Worm (Caenorhabditis elegans): ENCODE results near the gene F01D5.7.

DNA sequence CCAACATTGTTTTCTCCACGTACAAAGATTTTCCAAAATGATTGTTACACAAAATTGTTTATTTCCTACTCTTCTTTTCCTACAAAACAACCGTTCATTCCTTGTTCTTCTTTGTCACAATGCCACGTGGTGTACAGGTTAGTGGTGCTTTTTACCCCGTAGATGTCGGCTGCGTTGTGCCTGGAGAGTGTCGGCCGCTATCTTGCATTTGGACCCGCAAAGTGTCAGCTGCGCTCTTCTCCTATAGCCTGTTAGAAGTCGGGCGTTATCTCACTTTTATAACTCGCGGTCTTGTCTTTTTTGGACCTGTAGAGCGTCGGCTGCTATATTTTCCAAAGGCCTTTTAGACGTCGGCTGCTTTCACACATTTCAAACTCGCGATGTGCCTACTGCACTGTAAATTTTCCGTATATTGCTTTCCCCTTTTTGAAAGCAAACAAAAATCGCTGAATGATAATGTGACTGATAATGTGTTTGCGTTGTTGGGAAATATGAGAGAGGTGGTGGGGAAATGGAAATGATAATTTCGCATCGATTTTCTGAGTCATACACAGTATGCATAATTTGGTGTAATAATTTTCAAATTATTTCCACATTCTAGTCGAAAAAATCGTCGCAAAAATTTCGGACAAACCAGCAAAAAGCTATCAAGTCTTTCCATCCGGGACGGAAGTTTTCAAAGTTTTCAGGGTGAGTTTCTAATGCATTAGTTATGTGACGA is 2.4 kb downstream of the F01D5.7 start, which contains the start of gene F01D5.8:
- TF ChIP-seq unc-62 (GFP tag; optimal IDR thresholded peaks at IDR 0.05) (no peak), bed-3 (GFP tag; optimal IDR thresholded peaks at IDR 0.05) (no peak), nhr-12 (tag; optimal IDR thresholded peaks at IDR 0.05) (no peak), lin-13 (tag; optimal IDR thresholded peaks at IDR 0.05) (no peak), blmp-1 (tag; optimal IDR thresholded peaks at IDR 0.05) (no peak), nhr-237 (tag; optimal IDR thresholded peaks at IDR 0.05) (no peak), pha-4 (tag; optimal IDR thresholded peaks at IDR 0.05) (no peak), ces-1 (GFP tag; optimal IDR thresholded peaks at IDR 0.05) (no peak)

All from whole organism, mixed stage, embryonic.